Worm (Caenorhabditis elegans): Measurements from ENCODE around the gene nth-1.

Gene nth-1

DNA sequence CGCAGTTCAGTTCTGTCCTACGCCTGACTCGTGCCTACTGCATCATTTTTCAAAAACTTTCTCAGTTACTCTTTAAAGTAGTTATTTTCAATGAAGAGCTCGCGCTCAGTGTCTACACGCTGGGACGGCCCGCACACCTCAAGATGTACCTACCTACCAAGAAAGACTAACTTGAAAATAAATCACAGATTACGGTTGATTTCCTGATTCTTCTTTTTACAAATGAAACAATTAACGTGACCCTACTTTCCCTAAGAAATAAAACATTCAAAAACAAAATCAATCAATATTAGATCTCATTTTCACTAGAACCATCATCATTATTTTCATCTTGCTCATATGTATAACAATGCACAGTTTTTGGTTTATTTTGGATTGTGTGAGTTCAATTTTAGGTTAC is 27.3 kb upstream of the nth-1 start, which contains the start of gene H38K22.7:
H38K22.7 (plus strand) TSS at position 301 of the 400 bp plus-strand sequence.
- TF ChIP-seq lsy-2 (tag; optimal IDR thresholded peaks at IDR 0.05) (no peak), ceh-20 (GFP tag; IDR thresholded peaks at IDR 0.05) (no peak), ama-1 (optimal IDR thresholded peaks at IDR 0.05) (no peak), hmg-1.1 (GFP tag; IDR thresholded peaks at IDR 0.05) (no peak), mxl-3 (GFP tag; optimal IDR thresholded peaks at IDR 0.05) (no peak), zip-2 (tag; optimal IDR thresholded peaks at IDR 0.05) (no peak), nhr-77 (tag; optimal IDR thresholded peaks at IDR 0.05) (no peak), daf-8 (GFP tag; IDR thresholded peaks at IDR 0.05) (no peak), zip-11 (GFP tag; IDR thresholded peaks at IDR 0.05) (no peak), daf-16 (GFP tag; optimal IDR thresholded peaks at IDR 0.05) (no peak), daf-16 (tag; optimal IDR thresholded peaks at IDR 0.05) (no peak), hlh-11 (tag; optimal IDR thresholded peaks at IDR 0.05) (no peak), egl-43 (GFP tag; IDR thresholded peaks at IDR 0.05) (no peak), nhr-48 (tag; optimal IDR thresholded peaks at IDR 0.05) (no peak), Y75B8A.6 (GFP tag; IDR thresholded peaks at IDR 0.05) (no peak)

ce11 chrIII:4320113-4320512 is 26.1 kb upstream of the nth-1 start, which contains the start of gene H38K22.6:
H38K22.6 (plus strand) TSS chrIII:4320413.
- TF ChIP-seq mdt-29 (GFP tag; IDR thresholded peaks at IDR 0.05) (no peak), ZK546.5 (tag; optimal IDR thresholded peaks at IDR 0.05) (no peak), nhr-10 (tag; optimal IDR thresholded peaks at IDR 0.05) (no peak), daf-16 (GFP tag; optimal IDR thresholded peaks at IDR 0.05) (no peak), daf-16 (tag; optimal IDR thresholded peaks at IDR 0.05) (no peak), hif-1 (tag; optimal IDR thresholded peaks at IDR 0.05) (no peak), F26F4.8 (GFP tag; conservative IDR thresholded peaks at IDR 0.05) (no peak), lin-39 (tag; optimal IDR thresholded peaks at IDR 0.05) (no peak), nhr-25 (tag; optimal IDR thresholded peaks at IDR 0.05; ENCODE audit: borderline replicate concordance, insufficient read depth) (no peak), nhr-77 (tag; optimal IDR thresholded peaks at IDR 0.05) (no peak), Y5F2A.4 (GFP tag; optimal IDR thresholded peaks at IDR 0.05) (no peak), lin-38 (GFP tag; IDR thresholded peaks at IDR 0.05) (no peak), tra-1 (GFP tag; IDR thresholded peaks at IDR 0.05) (no peak)

- peak in 1 of 2 experiments; percentile 83 for TF ChIP-seq unc-62 (GFP tag; optimal IDR thresholded peaks at IDR 0.05 in 1 of 2)
- TF ChIP-seq unc-62 (tag; optimal IDR thresholded peaks at IDR 0.05): no peak
- TF ChIP-seq pqm-1 (tag; optimal IDR thresholded peaks at IDR 0.05): no peak
- peak in 1 of 2 experiments; percentile 5 for TF ChIP-seq daf-16 (GFP tag; optimal IDR thresholded peaks at IDR 0.05)
- TF ChIP-seq daf-16 (tag; optimal IDR thresholded peaks at IDR 0.05): no peak
- TF ChIP-seq lsy-2 (tag; optimal IDR thresholded peaks at IDR 0.05): peak in 1 of 2 experiments; percentile 25
- no peak for TF ChIP-seq nhr-25 (tag; optimal IDR thresholded peaks at IDR 0.05; ENCODE audit: borderline replicate concordance, insufficient read depth)
- TF ChIP-seq ceh-44 (GFP tag; IDR thresholded peaks at IDR 0.05): no peak
- peak; percentile 14 for TF ChIP-seq dpl-1 (GFP tag; optimal IDR thresholded peaks at IDR 0.05)
- TF ChIP-seq nhr-28 (tag; optimal IDR thresholded peaks at IDR 0.05): peak; percentile 12
- no peak for TF ChIP-seq lin-29 (GFP tag; IDR thresholded peaks at IDR 0.05)
- no peak for TF ChIP-seq zfp-2 (tag; optimal IDR thresholded peaks at IDR 0.05)
- TF ChIP-seq T20F7.1 (GFP tag; optimal IDR thresholded peaks at IDR 0.05): no peak
- peak; percentile 29 for TF ChIP-seq nhr-11 (tag; optimal IDR thresholded peaks at IDR 0.05)
- peak; percentile 25 for TF ChIP-seq dve-1 (tag; optimal IDR thresholded peaks at IDR 0.05; ENCODE audit: insufficient read depth)
- no peak for TF ChIP-seq hmg-1.1 (GFP tag; IDR thresholded peaks at IDR 0.05)
- 0 out of 2 replicates have a peak, but pooled peaks have one; percentile 25 for TF ChIP-seq ceh-20 (GFP tag; IDR thresholded peaks at IDR 0.05)
- TF ChIP-seq hlh-11 (tag; optimal IDR thresholded peaks at IDR 0.05): peak; percentile 27
- TF ChIP-seq cey-2 (tag; optimal IDR thresholded peaks at IDR 0.05; ENCODE audit: borderline replicate concordance, insufficient read depth): no peak
- TF ChIP-seq lin-13 (GFP tag; optimal IDR thresholded peaks at IDR 0.05): no peak
- TF ChIP-seq snpc-4 (tag; optimal IDR thresholded peaks at IDR 0.05): no peak
- no peak for TF ChIP-seq ceh-32 (tag; optimal IDR thresholded peaks at IDR 0.05; ENCODE audit: poor library complexity)
- 0 out of 2 replicates have a peak, but pooled peaks have one; percentile 40 for TF ChIP-seq T26A8.4 (GFP tag; IDR thresholded peaks at IDR 0.05)
- no peak for TF ChIP-seq unc-130 (GFP tag; optimal IDR thresholded peaks at IDR 0.05)
- TF ChIP-seq ZK337.2 (GFP tag; IDR thresholded peaks at IDR 0.05): no peak
Observed at ce11 chrIII:4317065-4317752, 23.2 kb upstream of the nth-1 start, which contains the start of gene tag-131. tag-131 (plus strand) TSS chrIII:4317702.

Data from whole organism, L4 larva.